Worm (Caenorhabditis elegans): ENCODE data around the gene B0545.4.
"Not testable (repeated sequence)": the region's sequence is repeated elsewhere in the genome, so short reads cannot be mapped to it uniquely, and the experiment has no call there.

Gene B0545.4

ce11 chrIV:73175-73574, 36.0 kb downstream of the B0545.4 start:
- no peak for TF ChIP-seq mml-1 (tag; optimal IDR thresholded peaks at IDR 0.05)
- TF ChIP-seq nhr-23 (tag; optimal IDR thresholded peaks at IDR 0.05) = no peak
- TF ChIP-seq nhr-67 (tag; optimal IDR thresholded peaks at IDR 0.05) = no peak
- no peak for TF ChIP-seq nhr-28 (tag; optimal IDR thresholded peaks at IDR 0.05)
- no peak for TF ChIP-seq R02D3.7 (tag; optimal IDR thresholded peaks at IDR 0.05)
- TF ChIP-seq egl-5 (tag; optimal IDR thresholded peaks at IDR 0.05) = no peak
- no peak for TF ChIP-seq ceh-82 (tag; optimal IDR thresholded peaks at IDR 0.05)
- no peak for TF ChIP-seq daf-12 (tag; optimal IDR thresholded peaks at IDR 0.05)
- no peak for TF ChIP-seq pqm-1 (tag; optimal IDR thresholded peaks at IDR 0.05)
- no peak for TF ChIP-seq jun-1 (tag; optimal IDR thresholded peaks at IDR 0.05)
- no peak for TF ChIP-seq nhr-77 (tag; optimal IDR thresholded peaks at IDR 0.05)
- TF ChIP-seq nhr-43 (tag; optimal IDR thresholded peaks at IDR 0.05; ENCODE audit: poor library complexity, severe bottlenecking) = no peak
- TF ChIP-seq ztf-11 (tag; optimal IDR thresholded peaks at IDR 0.05) = no peak
- no peak for TF ChIP-seq pha-4 (tag; optimal IDR thresholded peaks at IDR 0.05)

- TF ChIP-seq nhr-237 (tag; optimal IDR thresholded peaks at IDR 0.05) = no peak
- TF ChIP-seq daf-12 (tag; optimal IDR thresholded peaks at IDR 0.05) = no peak
- TF ChIP-seq hmg-11 (tag; optimal IDR thresholded peaks at IDR 0.05) = no peak
Observed at ce11 chrIV:71266-71665, 37.9 kb downstream of the B0545.4 start.

ce11 chrIV:61448-61847, 47.8 kb downstream of the B0545.4 start, which contains the start of gene T05C7.7:
Gene T05C7.7 (plus strand): TSS chrIV:61748.
- not testable (repeated sequence) for TF ChIP-seq snpc-4, aly-2, ZK546.5 (tag; optimal IDR thresholded peaks at IDR 0.05)

Measured in whole organism, L3 larva.